Worm (Caenorhabditis elegans) whole organism, L4 larva: ENCODE measurements around the gene Y105C5B.1413.

Source experiments
- ceh-28 ChIP-seq: fragments of 150-350 bp; optimal IDR thresholded peaks from 2 replicates; lab custom pipeline; 2014; ENCODE audit warnings: missing biosample characterization, missing genetic modification reagents, missing genetic modification characterization
- dmd-6 ChIP-seq: fragments of 200-800 bp; sonication (Bioruptor generic); IDR thresholded peaks from 2 replicates; pipeline ENCODE4 v1.3.6; 2022; ENCODE audit warnings: missing genetic modification reagents, missing genetic modification characterization, missing compliant biosample characterization
- gei-8 ChIP-seq: fragments of 200-800 bp; sonication (Bioruptor generic); optimal IDR thresholded peaks from 2 replicates; lab custom pipeline; 2018; ENCODE audit warnings: mild to moderate bottlenecking, missing genetic modification characterization, missing compliant biosample characterization
- saeg-2 ChIP-seq: fragments of 200-800 bp; sonication (Bioruptor generic); IDR thresholded peaks from 2 replicates; pipeline ENCODE4 v1.3.6; 2022; ENCODE audit warnings: missing genetic modification reagents, missing genetic modification characterization, missing compliant biosample characterization
- unc-130 ChIP-seq: sonication (generic microtip); optimal IDR thresholded peaks from 2 replicates; lab custom pipeline; 2016; ENCODE audit warnings: missing genetic modification reagents, missing genetic modification characterization, missing compliant biosample characterization

DNA sequence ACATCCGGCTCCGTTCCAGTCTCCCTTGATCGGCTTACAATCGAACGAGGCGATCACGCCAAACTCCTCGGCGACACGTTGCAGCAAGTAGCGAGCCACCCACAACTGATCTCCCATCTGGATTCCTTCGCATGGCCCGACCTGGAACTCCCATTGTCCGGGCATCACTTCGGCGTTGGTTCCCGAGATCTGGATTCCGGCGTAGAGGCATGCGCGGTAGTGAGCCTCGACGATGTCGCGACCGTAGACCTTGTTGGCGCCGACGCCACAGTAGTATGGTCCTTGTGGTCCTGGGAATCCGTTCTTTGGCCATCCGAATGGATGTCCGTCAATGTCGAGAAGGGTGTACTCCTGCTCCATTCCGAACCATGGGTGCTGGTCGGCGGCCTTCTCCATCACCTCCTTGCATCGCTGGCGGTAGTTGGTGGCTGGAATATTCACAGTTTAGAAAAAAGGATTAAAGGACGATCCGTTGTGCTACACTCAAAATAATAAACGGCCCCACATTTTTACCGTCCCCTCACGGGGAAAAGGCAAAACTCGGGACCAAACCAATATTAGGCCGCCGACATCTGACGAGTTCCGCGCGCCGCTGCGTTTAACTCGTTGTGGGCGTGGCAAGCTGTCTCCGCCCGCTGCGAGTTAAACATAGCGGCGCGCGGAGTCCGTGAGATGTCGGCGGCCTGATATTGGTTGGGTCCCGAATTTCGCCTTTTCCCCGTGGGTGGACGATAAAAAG, 15.6 kb downstream of the Y105C5B.1413 start:
- TF ChIP-seq gei-8 (GFP tag; lab: Kevin White, UChicago) (no peak), unc-130 (no peak), ceh-28 (no peak), dmd-6 (GFP tag; lab: Robert Waterston, UW) (no peak), saeg-2 (GFP tag; lab: Robert Waterston, UW) (no peak)
